Fruit fly (Drosophila melanogaster): ENCODE measurements around the gene RpL13A.

RpL13A gene

dm6 chr3R:5600361-5601043 is 23.8 kb upstream of the RpL13A start (continued):
- TF ChIP-seq Med (GFP tag) (peak; percentile 84), eyg (GFP tag; optimal IDR thresholded peaks at IDR 0.05) (peak; percentile 14), lmd (GFP tag; IDR thresholded peaks at IDR 0.05) (no peak), gro (GFP tag; optimal IDR thresholded peaks at IDR 0.05) (peak; percentile 49), CG4328 (GFP tag; optimal IDR thresholded peaks at IDR 0.05) (peak; percentile 2), CG10267 (tag; optimal IDR thresholded peaks at IDR 0.05) (no peak), CG10543 (GFP tag; optimal IDR thresholded peaks at IDR 0.05) (peak; percentile 96), CG17829 (tag; optimal IDR thresholded peaks at IDR 0.05) (peak; percentile 63), Eip74EF (GFP tag; optimal IDR thresholded peaks at IDR 0.05) (peak in 1 of 2 experiments; percentile 33), CG9437 (GFP tag; optimal IDR thresholded peaks at IDR 0.05) (no peak), luna (GFP tag; optimal IDR thresholded peaks at IDR 0.05) (peak; percentile 13), lbe (GFP tag; optimal IDR thresholded peaks at IDR 0.05) (peak; percentile 64), CG11247 (GFP tag; IDR thresholded peaks at IDR 0.05) (no peak), Gug (GFP tag; IDR thresholded peaks at IDR 0.05) (no peak), H15 (GFP tag; IDR thresholded peaks at IDR 0.05) (no peak), kni (GFP tag; optimal IDR thresholded peaks at IDR 0.05) (peak; percentile 76), Oaz (GFP tag; IDR thresholded peaks at IDR 0.05) (no peak), Trl (optimal IDR thresholded peaks at IDR 0.05) (peak in 1 of 2 experiments; percentile 85), Trl (GFP tag; optimal IDR thresholded peaks at IDR 0.05) (peak; percentile 6)

dm6 chr3R:5601044-5601523 is 23.2 kb upstream of the RpL13A start, which contains the start of the genes kra and SecS:
Gene kra (minus strand): TSS chr3R:5601136.
Gene SecS (plus strand): TSS chr3R:5601433.
- TF ChIP-seq Xrp1 (GFP tag; IDR thresholded peaks at IDR 0.05) (no peak), CoRest (tag; optimal IDR thresholded peaks at IDR 0.05) (peak; percentile 79), CG6175 (GFP tag; IDR thresholded peaks at IDR 0.05) (no peak), knrl (GFP tag; IDR thresholded peaks at IDR 0.05; ENCODE audit: partially characterized antibody) (no peak), Pdp1 (GFP tag; optimal IDR thresholded peaks at IDR 0.05) (peak; percentile 13 to 51), nerfin-1 (tag; optimal IDR thresholded peaks at IDR 0.05) (peak; percentile 47), CG10366 (GFP tag; IDR thresholded peaks at IDR 0.05) (no peak), CG13424 (tag; optimal IDR thresholded peaks at IDR 0.05) (peak; percentile 77), YL-1 (GFP tag; optimal IDR thresholded peaks at IDR 0.05) (peak; percentile 77), hth (optimal IDR thresholded peaks at IDR 0.05) (no peak), CG33557 (GFP tag; optimal IDR thresholded peaks at IDR 0.05) (peak; percentile 42), sim (GFP tag; IDR thresholded peaks at IDR 0.05) (no peak), CG2116 (GFP tag; optimal IDR thresholded peaks at IDR 0.05) (peak; percentile 78), CG12299 (tag; optimal IDR thresholded peaks at IDR 0.05) (peak; percentile 43), slou (GFP tag; optimal IDR thresholded peaks at IDR 0.05) (peak; percentile 65), Ets97D (GFP tag; optimal IDR thresholded peaks at IDR 0.05) (peak; percentile 92), CG18262 (tag; optimal IDR thresholded peaks at IDR 0.05) (peak; percentile 27), CG34422 (GFP tag; IDR thresholded peaks at IDR 0.05) (no peak), ftz-f1 (GFP tag; optimal IDR thresholded peaks at IDR 0.05) (peak; percentile 19), CG8765 (GFP tag; IDR thresholded peaks at IDR 0.05) (no peak), pho (GFP tag; optimal IDR thresholded peaks at IDR 0.05) (peak; percentile 47), Oli (tag; optimal IDR thresholded peaks at IDR 0.05) (no peak), CG17361 (GFP tag; IDR thresholded peaks at IDR 0.05) (no peak), CG9437 (GFP tag; optimal IDR thresholded peaks at IDR 0.05) (peak; percentile 4), CG12942 (GFP tag; optimal IDR thresholded peaks at IDR 0.05) (peak; percentile 41), Dad (GFP tag; optimal IDR thresholded peaks at IDR 0.05) (peak; percentile 53), Hmr (GFP tag; optimal IDR thresholded peaks at IDR 0.05) (peak; percentile 81), ase (GFP tag; IDR thresholded peaks at IDR 0.05) (no peak), CG10959 (GFP tag; IDR thresholded peaks at IDR 0.05) (no peak), CkIIα-i1 (GFP tag; IDR thresholded peaks at IDR 0.05) (no peak), CG6689 (GFP tag; IDR thresholded peaks at IDR 0.05) (no peak), CG2875 (GFP tag; optimal IDR thresholded peaks at IDR 0.05) (peak; percentile 35)

Data from whole organism, embryonic.